Fruit fly (Drosophila melanogaster): ENCODE data around the gene CG2256.

DNA sequence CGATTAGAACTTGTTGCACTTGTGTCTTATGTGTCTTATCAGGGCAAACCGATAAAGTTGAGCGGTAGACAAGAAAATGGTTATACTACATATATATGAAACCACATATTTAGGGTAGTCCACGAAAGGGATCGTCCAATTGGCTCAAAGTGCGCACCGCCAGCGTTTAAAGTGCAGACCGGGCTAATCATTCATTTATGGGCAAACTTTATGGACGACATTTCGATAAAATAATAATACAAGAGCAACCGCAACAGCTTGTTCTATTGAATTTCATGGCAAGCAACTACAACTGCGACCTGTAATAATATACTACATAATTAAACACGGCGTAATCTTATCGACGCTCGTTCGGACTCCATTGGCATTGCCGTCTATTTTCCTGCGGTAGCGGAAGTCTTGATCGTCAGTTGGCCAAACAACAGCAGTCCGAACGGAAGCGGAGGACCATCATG lies 48.4 kb upstream of the CG2256 start, which contains the start of the genes cyr and CG2120:
- TF ChIP-seq net (GFP tag; optimal IDR thresholded peaks at IDR 0.05) (no peak), CG31627 (GFP tag; optimal IDR thresholded peaks at IDR 0.05) (no peak), Blimp-1 (GFP tag; optimal IDR thresholded peaks at IDR 0.05) (no peak), CG10631 (GFP tag; optimal IDR thresholded peaks at IDR 0.05) (no peak), Met (GFP tag; optimal IDR thresholded peaks at IDR 0.05) (no peak), CG15336 (GFP tag; IDR thresholded peaks at IDR 0.05) (no peak), cyc (GFP tag; optimal IDR thresholded peaks at IDR 0.05) (no peak), dsx (GFP tag; optimal IDR thresholded peaks at IDR 0.05; ENCODE audit: poor library complexity, severe bottlenecking) (no peak)

All from whole organism, prepupa.